Fruit fly (Drosophila melanogaster): ENCODE results near the gene lz.

lz gene

dm6 chrX:9243417-9243884 lies 41.0 kb upstream of the lz start, which contains the start of the genes mxc and Larp7 (continued):
- TF ChIP-seq zfh1 (GFP tag; IDR thresholded peaks at IDR 0.05) (no peak), dati (GFP tag; IDR thresholded peaks at IDR 0.05) (no peak), CG4707 (GFP tag; optimal IDR thresholded peaks at IDR 0.05) (no peak), CG4360 (GFP tag; IDR thresholded peaks at IDR 0.05) (0 out of 2 replicates have a peak, but pooled peaks have one; percentile 32), Atf3 (GFP tag; optimal IDR thresholded peaks at IDR 0.05) (no peak), CG3847 (GFP tag; IDR thresholded peaks at IDR 0.05) (peak; percentile 85), Dbx (GFP tag; IDR thresholded peaks at IDR 0.05) (peak; percentile 58; the same call in 1 of the 3 replicates), sima (GFP tag; optimal IDR thresholded peaks at IDR 0.05) (no peak), CG13296 (GFP tag; optimal IDR thresholded peaks at IDR 0.05) (no peak), CG6254 (GFP tag; optimal IDR thresholded peaks at IDR 0.05) (no peak), CG15514 (GFP tag; optimal IDR thresholded peaks at IDR 0.05) (no peak), onecut (GFP tag; IDR thresholded peaks at IDR 0.05) (no peak), Hand (GFP tag; optimal IDR thresholded peaks at IDR 0.05) (no peak), sug (tag; optimal IDR thresholded peaks at IDR 0.05) (no peak), crol (GFP tag; IDR thresholded peaks at IDR 0.05) (no peak), CrebB (tag; optimal IDR thresholded peaks at IDR 0.05) (no peak), CG12299 (tag; optimal IDR thresholded peaks at IDR 0.05) (peak; percentile 8), Ravus (GFP tag; IDR thresholded peaks at IDR 0.05) (no peak), CG10366 (GFP tag; IDR thresholded peaks at IDR 0.05) (peak; percentile 38; the same call in 1 of the 2 replicates), h (optimal IDR thresholded peaks at IDR 0.05) (no peak), Hmr (GFP tag; optimal IDR thresholded peaks at IDR 0.05) (no peak), otp (GFP tag; IDR thresholded peaks at IDR 0.05) (no peak), CG12391 (tag; optimal IDR thresholded peaks at IDR 0.05) (peak; percentile 65), CHES-1-like (GFP tag; optimal IDR thresholded peaks at IDR 0.05) (peak; percentile 78), ems (GFP tag; optimal IDR thresholded peaks at IDR 0.05) (peak; percentile 37), CG4820 (GFP tag; optimal IDR thresholded peaks at IDR 0.05) (peak; percentile 41), Hmx (GFP tag; optimal IDR thresholded peaks at IDR 0.05) (peak; percentile 40), cato (GFP tag; optimal IDR thresholded peaks at IDR 0.05; ENCODE audit: borderline replicate concordance) (peak; percentile 18), chn (GFP tag; optimal IDR thresholded peaks at IDR 0.05) (peak; percentile 49), gsb (GFP tag; IDR thresholded peaks at IDR 0.05) (no peak), cas (GFP tag; IDR thresholded peaks at IDR 0.05) (no peak), jing (GFP tag; optimal IDR thresholded peaks at IDR 0.05) (no peak), CG12236 (GFP tag; optimal IDR thresholded peaks at IDR 0.05) (no peak), CG18599 (GFP tag; optimal IDR thresholded peaks at IDR 0.05) (no peak), Dek (tag; optimal IDR thresholded peaks at IDR 0.05) (no peak), B-H2 (GFP tag; optimal IDR thresholded peaks at IDR 0.05) (no peak), CG31441 (GFP tag; IDR thresholded peaks at IDR 0.05) (no peak), crp (GFP tag; optimal IDR thresholded peaks at IDR 0.05) (peak in 1 of 2 experiments; percentile 57), chinmo (GFP tag; IDR thresholded peaks at IDR 0.05; ENCODE audit: partially characterized antibody) (peak; percentile 79; the same call in 2 of the 4 replicates), CG5245 (GFP tag; optimal IDR thresholded peaks at IDR 0.05) (peak; percentile 8), CG15479 (GFP tag; optimal IDR thresholded peaks at IDR 0.05) (no peak), CG16779 (GFP tag; IDR thresholded peaks at IDR 0.05) (no peak), vfl (GFP tag; optimal IDR thresholded peaks at IDR 0.05) (peak; percentile 47), Nf-YC (tag; optimal IDR thresholded peaks at IDR 0.05) (no peak), CG32532 (GFP tag; IDR thresholded peaks at IDR 0.05) (peak; percentile 64; the same call in 1 of the 2 replicates), CG11504 (tag; optimal IDR thresholded peaks at IDR 0.05) (no peak), Doc2 (GFP tag; IDR thresholded peaks at IDR 0.05) (no peak), CG4328 (GFP tag; optimal IDR thresholded peaks at IDR 0.05) (no peak), CG11696 (GFP tag; IDR thresholded peaks at IDR 0.05) (no peak), CG3995 (GFP tag; optimal IDR thresholded peaks at IDR 0.05) (peak; percentile 11), odd (GFP tag; optimal IDR thresholded peaks at IDR 0.05) (no peak)

Measured in whole organism, embryonic.